Fruit fly (Drosophila melanogaster): ENCODE measurements around the gene REPTOR-BP.

REPTOR-BP gene

DNA sequence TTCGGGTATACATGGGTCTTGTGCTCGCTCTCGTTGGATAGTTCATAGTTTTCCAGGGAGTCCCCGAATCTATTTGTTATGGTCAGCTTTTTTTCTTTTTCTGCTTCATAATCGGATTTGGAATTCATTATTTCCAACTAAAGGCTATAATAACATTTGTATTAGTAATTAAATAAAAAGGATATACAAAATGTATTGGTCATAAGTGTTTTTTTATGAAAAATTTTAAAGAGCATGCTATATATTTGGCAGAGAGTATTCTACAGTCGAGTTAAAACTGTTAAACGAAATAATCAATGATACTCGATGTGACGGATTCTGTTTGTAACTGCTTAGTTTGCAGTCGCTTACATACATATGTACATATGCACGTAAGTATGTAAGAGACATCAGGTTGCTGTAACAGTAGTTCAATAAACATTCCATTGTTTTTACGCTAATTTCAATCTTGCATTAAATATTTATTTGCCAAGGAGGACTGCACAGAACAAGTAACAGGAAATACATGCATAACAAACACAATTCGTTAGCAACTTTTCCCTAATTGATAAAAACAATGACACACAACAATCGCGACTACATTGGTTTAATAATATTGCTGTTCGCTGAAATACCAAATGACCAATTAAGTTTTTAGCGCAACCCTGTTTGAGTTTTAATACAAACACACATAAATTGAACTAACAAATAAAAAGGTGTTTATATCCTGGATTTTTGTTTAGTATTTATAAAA is 35.3 kb downstream of the REPTOR-BP start (continued):
- TF ChIP-seq CG2120 (GFP tag; optimal IDR thresholded peaks at IDR 0.05) (peak; percentile 0), Ets97D (GFP tag; optimal IDR thresholded peaks at IDR 0.05) (no peak), CG13424 (tag; optimal IDR thresholded peaks at IDR 0.05) (peak; percentile 13), dpn (GFP tag; optimal IDR thresholded peaks at IDR 0.05) (peak in 1 of 2 experiments; percentile 8), Med (GFP tag) (peak; percentile 39), phol (tag; optimal IDR thresholded peaks at IDR 0.05) (peak; percentile 5), onecut (GFP tag; IDR thresholded peaks at IDR 0.05) (peak; percentile 62), HLH4C (GFP tag; IDR thresholded peaks at IDR 0.05; ENCODE audit: partially characterized antibody) (0 out of 3 replicates have a peak, but pooled peaks have one; percentile 47), HmgZ (tag; optimal IDR thresholded peaks at IDR 0.05) (no peak), dysf (GFP tag; IDR thresholded peaks at IDR 0.05) (peak; percentile 49; the same call in 1 of the 3 replicates), slbo (GFP tag; IDR thresholded peaks at IDR 0.05) (0 out of 2 replicates have a peak, but pooled peaks have one; percentile 7), Rfx (GFP tag; IDR thresholded peaks at IDR 0.05) (no peak), Hr39 (optimal IDR thresholded peaks at IDR 0.05) (no peak), Hr51 (GFP tag; optimal IDR thresholded peaks at IDR 0.05) (peak in 1 of 2 experiments; percentile 42), CG12219 (GFP tag; optimal IDR thresholded peaks at IDR 0.05) (peak; percentile 17), D19B (GFP tag; optimal IDR thresholded peaks at IDR 0.05) (peak; percentile 40), row (GFP tag; IDR thresholded peaks at IDR 0.05) (peak; percentile 47; the same call in 2 of the 3 replicates), CG31365 (tag; optimal IDR thresholded peaks at IDR 0.05) (peak; percentile 55), sob (GFP tag; IDR thresholded peaks at IDR 0.05) (0 out of 2 replicates have a peak, but pooled peaks have one; percentile 32), CG12391 (tag; optimal IDR thresholded peaks at IDR 0.05) (peak; percentile 23), gsb (GFP tag; IDR thresholded peaks at IDR 0.05) (no peak), hkb (optimal IDR thresholded peaks at IDR 0.05) (no peak), hkb (GFP tag; IDR thresholded peaks at IDR 0.05) (0 out of 2 replicates have a peak, but pooled peaks have one; percentile 13), CG43689 (GFP tag; IDR thresholded peaks at IDR 0.05) (no peak)

DNA sequence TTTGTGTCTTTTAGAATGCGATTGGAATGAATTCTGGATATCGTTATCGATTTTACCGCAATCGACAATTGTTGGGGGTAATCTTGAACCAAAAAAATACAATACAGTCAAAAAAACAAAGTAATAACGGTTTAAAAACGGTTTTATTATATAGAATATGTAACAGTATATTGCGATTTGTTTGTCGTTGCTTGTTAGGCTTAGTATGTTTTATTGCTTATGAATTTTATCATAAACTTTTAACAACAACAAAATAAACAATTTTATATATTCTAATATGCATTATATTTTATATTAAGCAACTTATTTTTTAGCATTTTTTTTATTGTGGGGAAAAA is 35.9 kb downstream of the REPTOR-BP start, which contains the start of gene CYLD:
Gene CYLD (minus strand): TSS at position 38 of the 338 bp plus-strand sequence.
- TF ChIP-seq CG12155 (GFP tag; optimal IDR thresholded peaks at IDR 0.05) (peak; percentile 41), CG13287 (GFP tag; IDR thresholded peaks at IDR 0.05; ENCODE audit: partially characterized antibody) (no peak; the same call in 1 of the 2 replicates), CG13894 (tag; optimal IDR thresholded peaks at IDR 0.05) (peak; percentile 58), CG2116 (GFP tag; optimal IDR thresholded peaks at IDR 0.05) (peak; percentile 67), CG11695 (GFP tag; IDR thresholded peaks at IDR 0.05) (peak; percentile 75), CG14710 (tag; optimal IDR thresholded peaks at IDR 0.05) (peak; percentile 75), Dp (GFP tag; optimal IDR thresholded peaks at IDR 0.05) (peak; percentile 15), CG4707 (GFP tag; optimal IDR thresholded peaks at IDR 0.05) (peak; percentile 9), PHDP (tag; optimal IDR thresholded peaks at IDR 0.05) (peak; percentile 85), Dll (GFP tag; IDR thresholded peaks at IDR 0.05; ENCODE audit: partially characterized antibody) (peak; percentile 58; the same call in 1 of the 4 replicates), grau (tag; optimal IDR thresholded peaks at IDR 0.05) (peak; percentile 78), CG11504 (tag; optimal IDR thresholded peaks at IDR 0.05) (peak; percentile 79), wor (GFP tag; IDR thresholded peaks at IDR 0.05) (peak; percentile 30; the same call in 1 of the 2 replicates), CkIIα-i1 (GFP tag; IDR thresholded peaks at IDR 0.05) (no peak), MTF-1 (GFP tag; optimal IDR thresholded peaks at IDR 0.05; ENCODE audit: borderline replicate concordance) (no peak), jing (GFP tag; optimal IDR thresholded peaks at IDR 0.05) (no peak), wek (GFP tag; optimal IDR thresholded peaks at IDR 0.05) (peak; percentile 97), CG10209 (GFP tag; optimal IDR thresholded peaks at IDR 0.05) (peak; percentile 52), Doc2 (GFP tag; IDR thresholded peaks at IDR 0.05) (no peak), Dip3 (GFP tag; optimal IDR thresholded peaks at IDR 0.05) (no peak), CG32772 (GFP tag; IDR thresholded peaks at IDR 0.05) (no peak), CG1603 (tag; optimal IDR thresholded peaks at IDR 0.05) (peak; percentile 76), sd (tag; optimal IDR thresholded peaks at IDR 0.05) (peak; percentile 65), nom (GFP tag; optimal IDR thresholded peaks at IDR 0.05) (peak; percentile 26), HLH3B (GFP tag; IDR thresholded peaks at IDR 0.05) (peak; percentile 44; the same call in 1 of the 2 replicates), tgo (GFP tag; IDR thresholded peaks at IDR 0.05) (peak; percentile 61; the same call in 2 of the 3 replicates)
